Worm (Caenorhabditis elegans) whole organism, L2 larva: ENCODE data around the gene R11E3.1.

ENCODE experiments used
- ZK546.5 ChIP-seq: sonication (generic microtip); optimal IDR thresholded peaks from 2 replicates; lab custom pipeline; 2017; ENCODE audit warnings: missing biosample characterization, missing genetic modification characterization
- nhr-10 ChIP-seq: sonication (generic microtip); optimal IDR thresholded peaks from 2 replicates; lab custom pipeline; 2017; ENCODE audit warnings: missing biosample characterization, missing genetic modification characterization
- nhr-12 ChIP-seq: fragments of 150-350 bp; optimal IDR thresholded peaks from 2 replicates; lab custom pipeline; 2014; ENCODE audit warnings: missing biosample characterization, missing genetic modification characterization
- nhr-23 ChIP-seq: fragments of 150-350 bp; optimal IDR thresholded peaks from 2 replicates; lab custom pipeline; 2014; ENCODE audit warnings: missing biosample characterization, missing genetic modification reagents, missing genetic modification characterization
- nhr-237 ChIP-seq: fragments of 150-350 bp; optimal IDR thresholded peaks from 2 replicates; lab custom pipeline; 2014; ENCODE audit warnings: missing biosample characterization, missing genetic modification characterization
- snpc-4 ChIP-seq: fragments of 150-350 bp; optimal IDR thresholded peaks from 2 replicates; lab custom pipeline; 2014; ENCODE audit warnings: missing biosample characterization, missing genetic modification characterization

- TF ChIP-seq nhr-12 (tag; lab: Kevin White, UChicago) (no peak), nhr-23 (tag; lab: Kevin White, UChicago) (no peak), ZK546.5 (tag; lab: Kevin White, UChicago) (no peak), nhr-10 (tag; lab: Kevin White, UChicago) (no peak), snpc-4 (tag; lab: Kevin White, UChicago) (no peak), nhr-237 (tag; lab: Kevin White, UChicago) (no peak)
Observed at ce11 chrIV:4760378-4761084, 29.0 kb upstream of the R11E3.1 start, which contains the start of the genes memi-1 and cyp-31A3.
